Worm (Caenorhabditis elegans) whole organism, young adult: Measurements from ENCODE around the gene stg-2.

Experiments used
- C06A6.2 ChIP-seq: fragments of 200-800 bp; sonication (Bioruptor generic); conservative IDR thresholded peaks from 2 replicates; pipeline ENCODE4 v1.3.6; 2022; ENCODE audit warnings: missing genetic modification characterization, missing compliant biosample characterization
- F22D6.2 ChIP-seq: sonication (generic microtip); optimal IDR thresholded peaks from 2 replicates; lab custom pipeline; 2016; ENCODE audit warnings: mild to moderate bottlenecking, missing genetic modification characterization, missing compliant biosample characterization
- Y79H2A.3 ChIP-seq: fragments of 200-800 bp; sonication (Bioruptor generic); conservative IDR thresholded peaks from 2 replicates; pipeline ENCODE4 v1.3.6; 2022; ENCODE audit warnings: missing genetic modification reagents, missing genetic modification characterization, missing compliant biosample characterization
- ama-1 ChIP-seq, 3 experiments: fragments of 150-350 bp in 1 of 3; sonication (generic microtip) in 2 of 3; optimal IDR thresholded peaks; 2 replicates each; lab custom pipeline; 2014 to 2018; ENCODE audit warnings: missing biosample characterization in 2 of 3, missing genetic modification characterization in 2 of 3, missing genetic modification reagents in 2 of 3
- attf-3 ChIP-seq: fragments of 200-800 bp; sonication (Bioruptor generic); conservative IDR thresholded peaks from 2 replicates; pipeline ENCODE4 v1.3.6; 2022; ENCODE audit warnings: missing genetic modification reagents, missing genetic modification characterization, missing compliant biosample characterization
- attf-5 ChIP-seq: fragments of 200-800 bp; sonication (Bioruptor generic); optimal IDR thresholded peaks from 2 replicates; lab custom pipeline; 2018; ENCODE audit warnings: mild to moderate bottlenecking, missing genetic modification characterization, missing compliant biosample characterization
- attf-6 ChIP-seq: fragments of 200-800 bp; sonication (Bioruptor generic); IDR thresholded peaks from 2 replicates; pipeline ENCODE4 v1.3.6; 2022; ENCODE audit warnings: missing genetic modification reagents, missing genetic modification characterization, missing compliant biosample characterization
- die-1 ChIP-seq: sonication (generic microtip); optimal IDR thresholded peaks from 2 replicates; lab custom pipeline; 2016; ENCODE audit warnings: missing genotype, mild to moderate bottlenecking, missing genetic modification characterization, missing compliant biosample characterization
- gei-17 ChIP-seq: fragments of 200-800 bp; sonication (Bioruptor generic); optimal IDR thresholded peaks from 2 replicates; lab custom pipeline; 2018; ENCODE audit warnings: mild to moderate bottlenecking, missing genetic modification characterization, missing compliant biosample characterization
- him-1 ChIP-seq: sonication (generic microtip); optimal IDR thresholded peaks from 2 replicates; lab custom pipeline; 2016; ENCODE audit warnings: missing genotype, missing genetic modification reagents, missing genetic modification characterization, missing compliant biosample characterization
- nhr-27 ChIP-seq: fragments of 200-800 bp; sonication (Bioruptor generic); optimal IDR thresholded peaks from 2 replicates; lab custom pipeline; 2018; ENCODE audit warnings: mild to moderate bottlenecking, missing genetic modification characterization, moderate library complexity, missing compliant biosample characterization

DNA sequence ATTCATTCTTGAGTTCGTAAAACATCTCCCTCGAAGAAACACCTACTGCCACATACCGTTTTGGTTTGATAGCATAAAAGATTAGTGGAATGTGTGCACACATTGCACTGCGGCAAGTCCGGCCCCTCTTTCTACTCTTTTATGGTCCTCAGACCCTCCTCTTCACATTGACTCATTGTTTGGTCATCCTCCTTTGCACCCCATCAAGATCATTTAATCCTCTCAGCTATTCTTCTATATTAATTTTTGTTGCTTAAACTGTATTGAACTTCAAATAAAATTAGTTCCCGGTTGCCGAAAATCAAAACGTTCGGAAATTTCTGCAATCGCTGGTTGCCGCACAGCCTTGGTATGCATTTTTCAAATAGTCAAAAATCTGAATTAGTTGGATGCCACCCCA lies 16.6 kb upstream of the stg-2 start, which contains the start of gene rig-1:
- no peak for TF ChIP-seq F22D6.2 (tag; lab: Kevin White, UChicago)
- TF ChIP-seq ama-1 (optimal IDR thresholded peaks at IDR 0.05; lab: Kevin White, UChicago) = no peak
- TF ChIP-seq ama-1 (GFP tag; optimal IDR thresholded peaks at IDR 0.05; lab: Kevin White, UChicago) = no peak
- no peak for TF ChIP-seq nhr-27 (tag; lab: Kevin White, UChicago)
- TF ChIP-seq die-1 (tag; lab: Kevin White, UChicago) = no peak
- no peak for TF ChIP-seq attf-3 (GFP tag; lab: Robert Waterston, UW)
- no peak for TF ChIP-seq attf-6 (GFP tag; lab: Robert Waterston, UW)
- no peak for TF ChIP-seq C06A6.2 (GFP tag; lab: Robert Waterston, UW)
- no peak for TF ChIP-seq Y79H2A.3 (GFP tag; lab: Robert Waterston, UW)
- TF ChIP-seq gei-17 (GFP tag; lab: Kevin White, UChicago) = no peak
- TF ChIP-seq him-1 (tag; lab: Kevin White, UChicago) = no peak
- TF ChIP-seq attf-5 = no peak
